Fruit fly (Drosophila melanogaster): ENCODE data around the gene CG42264.
A peak's percentile ranks its signal among the peaks of the same experiment; 100 is the strongest.

The CG42264 gene

DNA sequence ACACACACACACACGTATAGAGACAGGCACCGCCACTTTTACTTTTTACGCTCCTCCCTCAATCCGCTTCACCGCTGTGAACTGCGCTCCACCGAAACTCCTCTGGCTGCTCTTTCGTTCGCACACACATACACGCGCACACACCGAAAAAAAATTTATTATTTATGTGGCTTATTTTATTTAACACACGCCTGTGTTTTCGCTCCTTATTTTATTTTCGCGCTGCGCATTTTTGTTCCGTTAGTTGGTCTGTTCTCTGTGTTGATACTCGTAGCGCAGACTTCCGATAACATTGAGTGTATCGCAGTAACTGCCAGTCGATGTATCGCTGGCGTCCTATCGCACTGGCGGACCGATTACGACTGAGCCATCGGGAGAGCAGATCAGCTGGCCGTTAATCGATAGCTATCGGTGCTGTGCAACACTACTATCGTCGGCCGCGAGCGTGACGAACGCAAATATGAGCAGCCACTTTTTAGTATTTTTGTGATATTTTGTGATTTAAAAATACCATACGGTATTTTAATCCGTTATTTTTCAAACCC, 38.7 kb downstream of the CG42264 start, which contains the start of gene Snx27 (continued):
- TF ChIP-seq ftz-f1 (GFP tag; optimal IDR thresholded peaks at IDR 0.05) (peak; percentile 26), Lhr (GFP tag; optimal IDR thresholded peaks at IDR 0.05) (peak; percentile 83), PHDP (tag; optimal IDR thresholded peaks at IDR 0.05) (peak; percentile 25), Sox100B (GFP tag; optimal IDR thresholded peaks at IDR 0.05) (no peak), esg (GFP tag; conservative IDR thresholded peaks at IDR 0.05) (no peak), CG10462 (GFP tag; optimal IDR thresholded peaks at IDR 0.05) (no peak), CG34422 (GFP tag; IDR thresholded peaks at IDR 0.05) (peak; percentile 37; the same call in 1 of the 3 replicates), psq (GFP tag; optimal IDR thresholded peaks at IDR 0.05) (no peak), tio (GFP tag; optimal IDR thresholded peaks at IDR 0.05) (no peak), CG3838 (GFP tag; optimal IDR thresholded peaks at IDR 0.05) (no peak), CG7839 (tag; optimal IDR thresholded peaks at IDR 0.05) (no peak), Hr39 (optimal IDR thresholded peaks at IDR 0.05) (no peak), dimm (GFP tag; IDR thresholded peaks at IDR 0.05) (no peak), Chrac-16 (GFP tag; optimal IDR thresholded peaks at IDR 0.05) (peak; percentile 12), Awh (GFP tag; IDR thresholded peaks at IDR 0.05) (no peak), CG9876 (GFP tag; optimal IDR thresholded peaks at IDR 0.05) (peak; percentile 46), zen (tag; optimal IDR thresholded peaks at IDR 0.05) (peak; percentile 14), CG8359 (GFP tag; optimal IDR thresholded peaks at IDR 0.05; ENCODE audit: borderline replicate concordance) (no peak), TFAM (GFP tag; optimal IDR thresholded peaks at IDR 0.05) (no peak), Hmr (GFP tag; optimal IDR thresholded peaks at IDR 0.05) (peak; percentile 76), CG4424 (GFP tag; optimal IDR thresholded peaks at IDR 0.05) (no peak), aop (GFP tag; IDR thresholded peaks at IDR 0.05) (no peak), Asciz (GFP tag; optimal IDR thresholded peaks at IDR 0.05) (no peak), NfI (GFP tag; optimal IDR thresholded peaks at IDR 0.05) (peak; percentile 54), fd102C (GFP tag; optimal IDR thresholded peaks at IDR 0.05) (no peak), CG6791 (GFP tag; IDR thresholded peaks at IDR 0.05; ENCODE audit: partially characterized antibody) (peak; percentile 100), eve (GFP tag; optimal IDR thresholded peaks at IDR 0.05) (no peak), kah (GFP tag; optimal IDR thresholded peaks at IDR 0.05) (no peak), luna (GFP tag; optimal IDR thresholded peaks at IDR 0.05) (peak; percentile 60), pnt (GFP tag; optimal IDR thresholded peaks at IDR 0.05) (no peak), klu (GFP tag; IDR thresholded peaks at IDR 0.05) (peak; percentile 11), usp (GFP tag; optimal IDR thresholded peaks at IDR 0.05) (no peak), tna (GFP tag; IDR thresholded peaks at IDR 0.05; ENCODE audit: partially characterized antibody) (peak; percentile 99), sob (GFP tag; IDR thresholded peaks at IDR 0.05) (peak; percentile 86), CG6175 (GFP tag; IDR thresholded peaks at IDR 0.05) (peak; percentile 48; the same call in 1 of the 3 replicates), Camta (GFP tag; optimal IDR thresholded peaks at IDR 0.05) (peak; percentile 6), CG14860 (GFP tag; IDR thresholded peaks at IDR 0.05; ENCODE audit: partially characterized antibody) (peak; percentile 99), pita (GFP tag; optimal IDR thresholded peaks at IDR 0.05) (no peak), sug (tag; optimal IDR thresholded peaks at IDR 0.05) (peak; percentile 37), ken (GFP tag; IDR thresholded peaks at IDR 0.05) (peak; percentile 60), CG10543 (GFP tag; optimal IDR thresholded peaks at IDR 0.05) (no peak), Aef1 (GFP tag; IDR thresholded peaks at IDR 0.05) (peak; percentile 36; the same call in 1 of the 3 replicates), dysf (GFP tag; IDR thresholded peaks at IDR 0.05) (peak; percentile 60; the same call in 2 of the 3 replicates), CG2678 (tag; optimal IDR thresholded peaks at IDR 0.05) (peak; percentile 11), Max (GFP tag; optimal IDR thresholded peaks at IDR 0.05) (no peak), Trl (optimal IDR thresholded peaks at IDR 0.05) (no peak), Trl (GFP tag; optimal IDR thresholded peaks at IDR 0.05) (peak; percentile 70), Dip2 (GFP tag; IDR thresholded peaks at IDR 0.05) (no peak), cato (GFP tag; optimal IDR thresholded peaks at IDR 0.05; ENCODE audit: borderline replicate concordance) (no peak), Mrtf (GFP tag; IDR thresholded peaks at IDR 0.05) (no peak), crol (GFP tag; IDR thresholded peaks at IDR 0.05) (no peak), CG17385 (GFP tag; optimal IDR thresholded peaks at IDR 0.05) (peak; percentile 17)
